Fruit fly (Drosophila melanogaster): Measurements from ENCODE around the gene emei.

Gene emei

dm6 chr3L:11089805-11090440 is 19.6 kb upstream of the emei start (continued):
- peak; percentile 91 for TF ChIP-seq gcm (GFP tag; optimal IDR thresholded peaks at IDR 0.05)
- peak; percentile 87 for TF ChIP-seq NC2α (GFP tag; optimal IDR thresholded peaks at IDR 0.05)
- peak; percentile 85 for TF ChIP-seq CG33557 (GFP tag; optimal IDR thresholded peaks at IDR 0.05)
- peak; percentile 88 for TF ChIP-seq CG10147 (GFP tag; optimal IDR thresholded peaks at IDR 0.05)
- TF ChIP-seq Fer3 (tag; optimal IDR thresholded peaks at IDR 0.05), result peak; percentile 52
- no peak for TF ChIP-seq Hr39 (optimal IDR thresholded peaks at IDR 0.05)
- TF ChIP-seq gce (GFP tag; IDR thresholded peaks at IDR 0.05), result peak; percentile 59
- TF ChIP-seq CG8359 (GFP tag; optimal IDR thresholded peaks at IDR 0.05; ENCODE audit: borderline replicate concordance), result peak; percentile 71
- TF ChIP-seq Lpt (GFP tag; optimal IDR thresholded peaks at IDR 0.05), result no peak
- TF ChIP-seq crc (GFP tag; optimal IDR thresholded peaks at IDR 0.05), result peak; percentile 61
- TF ChIP-seq p53 (GFP tag; optimal IDR thresholded peaks at IDR 0.05), result peak; percentile 39
- peak; percentile 81 for TF ChIP-seq YL-1 (GFP tag; optimal IDR thresholded peaks at IDR 0.05)
- peak; percentile 93 for TF ChIP-seq CG15696 (tag; optimal IDR thresholded peaks at IDR 0.05)
- TF ChIP-seq Abd-B (GFP tag; optimal IDR thresholded peaks at IDR 0.05), result peak; percentile 79
- TF ChIP-seq NFAT (GFP tag; IDR thresholded peaks at IDR 0.05), result no peak
- TF ChIP-seq run (tag; optimal IDR thresholded peaks at IDR 0.05), result peak; percentile 86
- peak; percentile 86 for TF ChIP-seq CG16815 (GFP tag; optimal IDR thresholded peaks at IDR 0.05)
- peak; percentile 4; the same call in 1 of the 2 replicates for TF ChIP-seq dimm (GFP tag; IDR thresholded peaks at IDR 0.05)
- no peak for TF ChIP-seq CG6175 (GFP tag; IDR thresholded peaks at IDR 0.05)
- peak; percentile 86 for TF ChIP-seq ATbp (GFP tag; optimal IDR thresholded peaks at IDR 0.05)
- peak; percentile 22; the same call in 1 of the 2 replicates for TF ChIP-seq aop (GFP tag; IDR thresholded peaks at IDR 0.05)
- peak; percentile 84 for TF ChIP-seq Ptx1 (GFP tag; IDR thresholded peaks at IDR 0.05)
- peak; percentile 68 to 97 for TF ChIP-seq Hr51 (GFP tag; optimal IDR thresholded peaks at IDR 0.05)
- TF ChIP-seq nom (GFP tag; optimal IDR thresholded peaks at IDR 0.05), result no peak
- TF ChIP-seq CG18619 (GFP tag; optimal IDR thresholded peaks at IDR 0.05), result peak; percentile 93
- peak; percentile 70 for TF ChIP-seq CG34376 (GFP tag; optimal IDR thresholded peaks at IDR 0.05)
- TF ChIP-seq CG12104 (GFP tag; optimal IDR thresholded peaks at IDR 0.05), result peak; percentile 87
- peak; percentile 63 for TF ChIP-seq CTCF (GFP tag; optimal IDR thresholded peaks at IDR 0.05)
- peak; percentile 69 for TF ChIP-seq pnt (GFP tag; optimal IDR thresholded peaks at IDR 0.05)
- TF ChIP-seq Spps (tag; optimal IDR thresholded peaks at IDR 0.05), result peak; percentile 53
- peak; percentile 77 for TF ChIP-seq Mad (GFP tag; optimal IDR thresholded peaks at IDR 0.05)
- TF ChIP-seq CG11560 (tag; IDR thresholded peaks at IDR 0.05), result 0 out of 3 replicates have a peak, but pooled peaks have one; percentile 55
- TF ChIP-seq en (GFP tag; optimal IDR thresholded peaks at IDR 0.05), result peak; percentile 34
- peak; percentile 72 for TF ChIP-seq CG11093 (GFP tag; IDR thresholded peaks at IDR 0.05)
- peak; percentile 83 for TF ChIP-seq CG11398 (GFP tag; optimal IDR thresholded peaks at IDR 0.05)
- peak; percentile 93 for TF ChIP-seq nau (GFP tag; optimal IDR thresholded peaks at IDR 0.05)
- peak; percentile 82 for TF ChIP-seq CG15479 (GFP tag; optimal IDR thresholded peaks at IDR 0.05)
- TF ChIP-seq ttk (GFP tag; IDR thresholded peaks at IDR 0.05), result peak; percentile 57
- peak; percentile 51 for TF ChIP-seq Adf1 (GFP tag; IDR thresholded peaks at IDR 0.05)
- peak; percentile 77 for TF ChIP-seq CG14014 (GFP tag; IDR thresholded peaks at IDR 0.05)
- TF ChIP-seq hbn (GFP tag; IDR thresholded peaks at IDR 0.05; ENCODE audit: partially characterized antibody), result no peak
- peak; percentile 35 for TF ChIP-seq Sry-δ (GFP tag; optimal IDR thresholded peaks at IDR 0.05)
- no peak for TF ChIP-seq zen2 (GFP tag; IDR thresholded peaks at IDR 0.05; ENCODE audit: partially characterized antibody)
- peak; percentile 86 for TF ChIP-seq unpg (GFP tag; optimal IDR thresholded peaks at IDR 0.05)
- peak; percentile 26 for TF ChIP-seq CrebB (tag; optimal IDR thresholded peaks at IDR 0.05)
- peak; percentile 71; the same call in 1 of the 2 replicates for TF ChIP-seq ro (GFP tag; IDR thresholded peaks at IDR 0.05)
- TF ChIP-seq CG17829 (tag; optimal IDR thresholded peaks at IDR 0.05), result peak; percentile 95
- TF ChIP-seq CG10543 (GFP tag; optimal IDR thresholded peaks at IDR 0.05), result peak; percentile 65
- peak; percentile 89 for TF ChIP-seq Camta (GFP tag; optimal IDR thresholded peaks at IDR 0.05)
- TF ChIP-seq CG16779 (GFP tag; IDR thresholded peaks at IDR 0.05), result no peak
